Fruit fly (Drosophila melanogaster) whole organism, embryonic: ENCODE results near the gene Tctp.

ENCODE experiments used
- Ada2b ChIP-seq: fragments of 200-800 bp; sonication (Bioruptor generic); IDR thresholded peaks from 2 replicates; pipeline ENCODE4 v1.3.6; 2022; ENCODE audit warnings: missing biosample characterization, missing genetic modification characterization
- Asciz ChIP-seq: fragments of 200-800 bp; sonication (Bioruptor generic); optimal IDR thresholded peaks from 2 replicates; lab custom pipeline; 2017; ENCODE audit warnings: missing biosample characterization, mild to moderate bottlenecking, missing genetic modification characterization, missing genetic modification reagents
- B-H2 ChIP-seq: fragments of 200-800 bp; sonication (Bioruptor generic); optimal IDR thresholded peaks from 2 replicates; lab custom pipeline; 2018; ENCODE audit warnings: missing biosample characterization, mild to moderate bottlenecking, missing genetic modification characterization
- BtbVII ChIP-seq: fragments of 200-800 bp; sonication (Bioruptor generic); optimal IDR thresholded peaks from 3 replicates; lab custom pipeline; 2017; ENCODE audit warnings: missing biosample characterization, mild to moderate bottlenecking, missing genetic modification characterization
- CG10209 ChIP-seq: fragments of 200-800 bp; sonication (Bioruptor generic); optimal IDR thresholded peaks from 3 replicates; lab custom pipeline; 2017; ENCODE audit warnings: missing biosample characterization, mild to moderate bottlenecking, missing genetic modification characterization, missing genetic modification reagents
- CG10462 ChIP-seq: fragments of 200-800 bp; sonication (Bioruptor generic); optimal IDR thresholded peaks from 2 replicates; lab custom pipeline; 2016; ENCODE audit warnings: missing biosample characterization, missing genetic modification characterization
- CG10565 ChIP-seq: fragments of 200-800 bp; sonication (Bioruptor generic); optimal IDR thresholded peaks from 3 replicates; lab custom pipeline; 2016; ENCODE audit warnings: missing biosample characterization, mild to moderate bottlenecking, missing genetic modification characterization
- CG11398 ChIP-seq: fragments of 200-800 bp; sonication (Bioruptor generic); optimal IDR thresholded peaks from 2 replicates; lab custom pipeline; 2016; ENCODE audit warnings: missing biosample characterization, missing genetic modification characterization
- CG13296 ChIP-seq: fragments of 200-800 bp; sonication (Bioruptor generic); optimal IDR thresholded peaks from 3 replicates; lab custom pipeline; 2018; ENCODE audit warnings: missing biosample characterization, mild to moderate bottlenecking, missing genetic modification characterization
- CG14667 ChIP-seq: fragments of 200-800 bp; sonication (Bioruptor generic); IDR thresholded peaks from 2 replicates; pipeline ENCODE4 v1.3.6; 2022; ENCODE audit warnings: missing biosample characterization, missing genetic modification characterization
- CG1647 ChIP-seq: fragments of 200-800 bp; sonication (Bioruptor generic); optimal IDR thresholded peaks from 3 replicates; lab custom pipeline; 2016; ENCODE audit warnings: missing biosample characterization, missing genetic modification characterization
- CG16815 ChIP-seq: fragments of 200-800 bp; sonication (Bioruptor generic); optimal IDR thresholded peaks from 3 replicates; lab custom pipeline; 2017; ENCODE audit warnings: missing biosample characterization, mild to moderate bottlenecking, missing genetic modification characterization
- CG17361 ChIP-seq: fragments of 200-800 bp; sonication (Bioruptor generic); IDR thresholded peaks from 3 replicates; pipeline ENCODE4 v1.3.6; 2022; ENCODE audit warnings: missing biosample characterization, missing genetic modification characterization
- CG17829 ChIP-seq: fragments of 200-800 bp; optimal IDR thresholded peaks from 2 replicates; lab custom pipeline; 2019; ENCODE audit warnings: missing biosample characterization, mild to moderate bottlenecking, missing genetic modification characterization, moderate library complexity
- CG1832 ChIP-seq: fragments of 200-800 bp; sonication (Bioruptor generic); optimal IDR thresholded peaks from 2 replicates; lab custom pipeline; 2017; ENCODE audit warnings: missing biosample characterization, mild to moderate bottlenecking, missing genetic modification characterization, inconsistent platforms
- CG18599 ChIP-seq: fragments of 200-800 bp; sonication (Bioruptor generic); optimal IDR thresholded peaks from 3 replicates; lab custom pipeline; 2017; ENCODE audit warnings: missing biosample characterization, missing genetic modification characterization, mild to moderate bottlenecking, moderate library complexity, missing genetic modification reagents
- CG30020 ChIP-seq: fragments of 200-800 bp; optimal IDR thresholded peaks from 2 replicates; lab custom pipeline; 2019; ENCODE audit warnings: missing biosample characterization, mild to moderate bottlenecking, missing genetic modification characterization, moderate library complexity
- CG3163 ChIP-seq: fragments of 200-800 bp; sonication (Bioruptor generic); optimal IDR thresholded peaks from 3 replicates; lab custom pipeline; 2016; ENCODE audit warnings: missing biosample characterization, missing genetic modification characterization
- CG32532 ChIP-seq: fragments of 200-800 bp; sonication (Bioruptor generic); IDR thresholded peaks from 2 replicates; pipeline ENCODE4 v1.3.6; 2022; ENCODE audit warnings: missing biosample characterization, missing genetic modification characterization
- CG32772 ChIP-seq: fragments of 200-800 bp; sonication (Bioruptor generic); IDR thresholded peaks from 2 replicates; pipeline ENCODE4 v1.3.6; 2022; ENCODE audit warnings: missing biosample characterization, missing genetic modification characterization
- CG9609 ChIP-seq: fragments of 200-800 bp; sonication (Bioruptor generic); optimal IDR thresholded peaks from 3 replicates; lab custom pipeline; 2016; ENCODE audit warnings: missing biosample characterization, missing genetic modification characterization
- Camta ChIP-seq: fragments of 200-800 bp; sonication (Bioruptor generic); optimal IDR thresholded peaks from 2 replicates; lab custom pipeline; 2016; ENCODE audit warnings: missing biosample characterization, missing genetic modification characterization
- Dll ChIP-seq: fragments of 200-800 bp; sonication (Bioruptor generic); IDR thresholded peaks from 4 replicates; pipeline ENCODE4 v1.3.6; 2022; ENCODE audit warnings: missing biosample characterization, missing genetic modification characterization; ENCODE audit not compliant: partially characterized antibody
- E2f2 ChIP-seq: fragments of 200-800 bp; sonication (Bioruptor generic); IDR thresholded peaks from 2 replicates; pipeline ENCODE4 v1.3.6; 2022; ENCODE audit warnings: missing biosample characterization, missing genetic modification characterization
- GATAe ChIP-seq: fragments of 200-800 bp; sonication (Bioruptor generic); conservative IDR thresholded peaks from 2 replicates; pipeline ENCODE4 v1.3.6; 2022; ENCODE audit warnings: missing biosample characterization, missing genetic modification characterization
- H15 ChIP-seq: fragments of 200-800 bp; sonication (Bioruptor generic); IDR thresholded peaks from 3 replicates; pipeline ENCODE4 v1.3.6; 2022; ENCODE audit warnings: missing biosample characterization, missing genetic modification characterization
- Hand ChIP-seq: fragments of 200-800 bp; sonication (Bioruptor generic); optimal IDR thresholded peaks from 2 replicates; lab custom pipeline; 2017; ENCODE audit warnings: mild to moderate bottlenecking, missing biosample characterization, missing genetic modification reagents, missing genetic modification characterization
- Hr51 ChIP-seq, 2 experiments: fragments of 200-800 bp; sonication (Bioruptor generic); optimal IDR thresholded peaks; 2 replicates in 1 of 2; 3 replicates in 1 of 2; lab custom pipeline; 2016 to 2018; ENCODE audit warnings: missing biosample characterization in 2 of 2, missing genetic modification characterization in 2 of 2, mild to moderate bottlenecking in 1 of 2, moderate library complexity in 1 of 2
- Jarid2 ChIP-seq: fragments of 200-800 bp; sonication (Bioruptor generic); optimal IDR thresholded peaks from 3 replicates; lab custom pipeline; 2017; ENCODE audit warnings: mild to moderate bottlenecking, missing biosample characterization, missing genetic modification reagents, missing genetic modification characterization
- Kr ChIP-seq: fragments of 200-800 bp; sonication (Bioruptor generic); optimal IDR thresholded peaks from 2 replicates; lab custom pipeline; 2017; ENCODE audit warnings: missing biosample characterization, mild to moderate bottlenecking, missing genetic modification characterization
- Meics ChIP-seq: fragments of 200-800 bp; sonication (Bioruptor generic); optimal IDR thresholded peaks from 2 replicates; lab custom pipeline; 2017; ENCODE audit warnings: missing biosample characterization, mild to moderate bottlenecking, missing genetic modification characterization
- Nf-YB ChIP-seq: fragments of 200-800 bp; sonication (Bioruptor generic); optimal IDR thresholded peaks from 3 replicates; lab custom pipeline; 2019; ENCODE audit warnings: missing biosample characterization, mild to moderate bottlenecking, missing genetic modification characterization, moderate library complexity
- Pdp1 ChIP-seq, 2 experiments: fragments of 200-800 bp; sonication (Bioruptor generic); optimal IDR thresholded peaks; 3 replicates each; lab custom pipeline; 2016; ENCODE audit warnings: missing biosample characterization in 2 of 2, missing genetic modification characterization in 2 of 2, mild to moderate bottlenecking in 1 of 2, moderate library complexity in 1 of 2
- dmrt99B ChIP-seq: fragments of 200-800 bp; sonication (Bioruptor generic); optimal IDR thresholded peaks from 2 replicates; lab custom pipeline; 2018; ENCODE audit warnings: missing biosample characterization, mild to moderate bottlenecking, missing genetic modification characterization, moderate library complexity
- emc ChIP-seq: fragments of 200-800 bp; sonication (Bioruptor generic); optimal IDR thresholded peaks from 2 replicates; lab custom pipeline; 2016; ENCODE audit warnings: missing biosample characterization, missing genetic modification characterization
- fd3F ChIP-seq: fragments of 200-800 bp; sonication (Bioruptor generic); optimal IDR thresholded peaks from 2 replicates; lab custom pipeline; 2018; ENCODE audit warnings: missing biosample characterization, mild to moderate bottlenecking, missing genetic modification characterization, moderate library complexity
- fd64A ChIP-seq: fragments of 200-800 bp; sonication (Bioruptor generic); optimal IDR thresholded peaks from 3 replicates; lab custom pipeline; 2018; ENCODE audit warnings: missing biosample characterization, mild to moderate bottlenecking, missing genetic modification characterization
- ftz-f1 ChIP-seq: fragments of 200-800 bp; sonication (Bioruptor generic); optimal IDR thresholded peaks from 2 replicates; lab custom pipeline; 2016; ENCODE audit warnings: missing biosample characterization, missing genetic modification characterization
- jigr1 ChIP-seq: fragments of 200-800 bp; sonication (Bioruptor generic); IDR thresholded peaks from 3 replicates; pipeline ENCODE4 v1.3.6; 2022; ENCODE audit warnings: missing biosample characterization, missing genetic modification characterization
- jumu ChIP-seq: fragments of 200-800 bp; sonication (Bioruptor generic); optimal IDR thresholded peaks from 3 replicates; lab custom pipeline; 2016; ENCODE audit warnings: missing biosample characterization, missing genetic modification characterization
- nerfin-1 ChIP-seq: fragments of 200-800 bp; sonication (Bioruptor generic); optimal IDR thresholded peaks from 3 replicates; lab custom pipeline; 2019; ENCODE audit warnings: missing biosample characterization, mild to moderate bottlenecking, missing genetic modification characterization, moderate library complexity
- pnt ChIP-seq: fragments of 200-800 bp; sonication (Bioruptor generic); optimal IDR thresholded peaks from 3 replicates; lab custom pipeline; 2016; ENCODE audit warnings: missing biosample characterization, missing genetic modification characterization
- sim ChIP-seq: fragments of 200-800 bp; sonication (Bioruptor generic); IDR thresholded peaks from 2 replicates; pipeline ENCODE4 v1.3.6; 2022; ENCODE audit warnings: missing biosample characterization, missing genetic modification characterization
- slou ChIP-seq: fragments of 200-800 bp; sonication (Bioruptor generic); optimal IDR thresholded peaks from 3 replicates; lab custom pipeline; 2016; ENCODE audit warnings: missing biosample characterization, missing genetic modification characterization
- sr ChIP-seq: fragments of 200-800 bp; sonication (Bioruptor generic); IDR thresholded peaks from 3 replicates; pipeline ENCODE4 v1.3.6; 2022; ENCODE audit warnings: missing biosample characterization, missing genetic modification characterization
- toy ChIP-seq: fragments of 200-800 bp; sonication (Bioruptor generic); IDR thresholded peaks from 2 replicates; pipeline ENCODE4 v1.3.6; 2022; ENCODE audit warnings: missing biosample characterization, missing genetic modification characterization
- trh ChIP-seq: fragments of 200-800 bp; sonication (Bioruptor generic); optimal IDR thresholded peaks from 2 replicates; lab custom pipeline; 2016; ENCODE audit warnings: missing biosample characterization, missing genetic modification characterization
- vfl ChIP-seq: fragments of 200-800 bp; sonication (Bioruptor generic); optimal IDR thresholded peaks from 2 replicates; lab custom pipeline; 2016; ENCODE audit warnings: missing biosample characterization, missing genetic modification characterization
- zen ChIP-seq: fragments of 200-800 bp; sonication (Bioruptor generic); optimal IDR thresholded peaks from 3 replicates; lab custom pipeline; 2018; ENCODE audit warnings: missing biosample characterization, mild to moderate bottlenecking, missing genetic modification characterization, moderate library complexity

Gene Tctp

dm6 chr3R:11214449-11214950 is 4.5 kb downstream of the Tctp start, which contains the start of gene ZnT86D (continued):
- TF ChIP-seq Camta (peak; percentile 35), Hand (GFP tag; lab: Kevin White, UChicago) (peak; percentile 15), CG30020 (tag; lab: Kevin White, UChicago) (peak; percentile 47), BtbVII (GFP tag; lab: Kevin White, UChicago) (no peak), nerfin-1 (tag; lab: Kevin White, UChicago) (peak; percentile 49), CG10462 (GFP tag; lab: Kevin White, UChicago) (no peak), Pdp1 (GFP tag; optimal IDR thresholded peaks at IDR 0.05; lab: Kevin White, UChicago) (peak; percentile 48 to 49), CG10209 (GFP tag; lab: Kevin White, UChicago) (peak; percentile 53), CG32772 (GFP tag; lab: Robert Waterston, UW) (peak; percentile 39; the same call in 1 of the 2 replicates), CG18599 (GFP tag; lab: Kevin White, UChicago) (peak; percentile 78), Dll (no peak), Meics (GFP tag; lab: Kevin White, UChicago) (peak; percentile 75), Jarid2 (GFP tag; lab: Kevin White, UChicago) (no peak), CG9609 (GFP tag; lab: Kevin White, UChicago) (peak; percentile 38), GATAe (GFP tag; lab: Robert Waterston, UW) (no peak), Kr (no peak), Ada2b (GFP tag; lab: Robert Waterston, UW) (peak; percentile 36; the same call in 1 of the 2 replicates), CG16815 (peak; percentile 49), CG3163 (GFP tag; lab: Kevin White, UChicago) (peak; percentile 47), sim (no peak), CG14667 (GFP tag; lab: Robert Waterston, UW) (no peak), ftz-f1 (no peak), Nf-YB (GFP tag; lab: Kevin White, UChicago) (peak; percentile 45), toy (GFP tag; lab: Robert Waterston, UW) (no peak)
- TF ChIP-seq, all 482 proteins: peak for 254

dm6 chr3R:11216156-11216630 is 6.1 kb downstream of the Tctp start, which contains the start of the genes RpS25 and CG4820:
Gene RpS25, minus strand, starts transcription at chr3R:11216287.
Gene CG4820, plus strand, starts transcription at chr3R:11216535.
- peak; percentile 94 for TF ChIP-seq B-H2 (GFP tag; lab: Kevin White, UChicago)
- TF ChIP-seq CG17829 (tag; lab: Kevin White, UChicago) = peak; percentile 89
- TF ChIP-seq fd64A = peak; percentile 94
- peak; percentile 88 for TF ChIP-seq slou (GFP tag; lab: Kevin White, UChicago)
- peak; percentile 94 for TF ChIP-seq Camta
- TF ChIP-seq E2f2 (GFP tag; lab: Robert Waterston, UW) = peak; percentile 80
- TF ChIP-seq CG1832 (GFP tag; lab: Kevin White, UChicago) = no peak
- TF ChIP-seq jigr1 (GFP tag; lab: Robert Waterston, UW) = no peak
- peak; percentile 81 for TF ChIP-seq jumu (GFP tag; lab: Kevin White, UChicago)
- TF ChIP-seq pnt (GFP tag; lab: Kevin White, UChicago) = peak; percentile 28
- TF ChIP-seq emc (GFP tag; lab: Kevin White, UChicago) = peak; percentile 90
- peak; percentile 82 for TF ChIP-seq CG1647 (GFP tag; lab: Kevin White, UChicago)
- peak; percentile 88 for TF ChIP-seq CG17361
- peak; percentile 84 for TF ChIP-seq zen
- TF ChIP-seq trh (GFP tag; lab: Kevin White, UChicago) = peak; percentile 86
- peak; percentile 82 for TF ChIP-seq dmrt99B (tag; lab: Kevin White, UChicago)
- peak; percentile 85 for TF ChIP-seq fd3F (GFP tag; lab: Kevin White, UChicago)
- TF ChIP-seq CG13296 = peak; percentile 95
- TF ChIP-seq Asciz (GFP tag; lab: Kevin White, UChicago) = peak; percentile 89
- TF ChIP-seq vfl (GFP tag; lab: Kevin White, UChicago) = peak; percentile 80
- peak; percentile 81; the same call in 2 of the 3 replicates for TF ChIP-seq H15 (GFP tag; lab: Robert Waterston, UW)
- peak; percentile 59 for TF ChIP-seq CG10565 (GFP tag; lab: Kevin White, UChicago)
- TF ChIP-seq Hr51 (GFP tag; optimal IDR thresholded peaks at IDR 0.05; lab: Kevin White, UChicago) = peak; percentile 84 to 86
- peak; percentile 82 for TF ChIP-seq sr (GFP tag; lab: Robert Waterston, UW)
- TF ChIP-seq CG11398 (GFP tag; lab: Kevin White, UChicago) = peak; percentile 92
- TF ChIP-seq nerfin-1 (tag; lab: Kevin White, UChicago) = peak; percentile 91
- TF ChIP-seq CG32532 (GFP tag; lab: Robert Waterston, UW) = peak; percentile 89
